Fruit fly (Drosophila melanogaster): ENCODE results near the gene Elys.

Gene Elys

DNA sequence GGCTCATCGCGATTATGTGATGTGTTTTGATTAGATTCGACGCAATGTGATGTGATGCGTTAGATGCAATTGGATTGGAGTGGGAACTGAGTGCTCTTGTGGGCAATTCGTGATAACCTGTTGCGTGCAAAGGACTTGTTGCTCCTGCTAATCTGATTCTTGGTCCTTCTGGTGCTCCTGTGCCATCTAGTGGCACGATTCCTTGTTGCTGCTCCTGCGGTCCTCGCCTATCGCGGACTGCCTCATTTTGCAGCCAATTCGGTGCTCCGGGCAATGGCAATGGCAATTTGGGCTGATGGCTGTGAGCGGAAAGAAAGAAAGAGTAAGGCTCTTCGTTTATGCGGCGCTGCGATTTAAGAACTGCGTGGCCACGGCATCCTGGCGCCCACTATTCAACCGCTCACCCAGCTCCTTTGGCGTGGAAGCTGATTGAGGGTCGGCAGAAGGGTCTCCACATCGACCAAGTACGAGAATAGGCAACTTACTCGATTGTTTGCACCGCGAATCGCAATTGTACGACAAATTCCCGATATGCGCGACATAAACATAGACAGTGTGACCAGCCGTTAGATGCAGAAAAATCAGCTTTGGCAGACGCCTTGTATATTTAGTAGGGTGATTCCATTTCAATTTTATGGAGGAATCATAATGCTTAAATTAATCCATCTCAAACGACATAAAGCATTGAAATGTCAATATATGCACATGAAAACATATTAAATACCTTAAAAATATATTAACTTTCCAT lies 41.0 kb downstream of the Elys start, which contains the start of gene Mer (continued):
- peak; percentile 74 for TF ChIP-seq CG4328 (GFP tag; optimal IDR thresholded peaks at IDR 0.05)
- peak; percentile 6 for TF ChIP-seq CG12104 (GFP tag; optimal IDR thresholded peaks at IDR 0.05)
- peak; percentile 86 for TF ChIP-seq Atf6 (GFP tag; IDR thresholded peaks at IDR 0.05)
- TF ChIP-seq CG10267 (tag; optimal IDR thresholded peaks at IDR 0.05) = peak; percentile 71
- peak; percentile 69; the same call in 1 of the 3 replicates for TF ChIP-seq CG7357 (GFP tag; IDR thresholded peaks at IDR 0.05)
- TF ChIP-seq Bdp1 (GFP tag; optimal IDR thresholded peaks at IDR 0.05) = peak; percentile 73
- TF ChIP-seq pros (GFP tag; optimal IDR thresholded peaks at IDR 0.05) = no peak
- peak; percentile 83 for TF ChIP-seq CG18619 (GFP tag; optimal IDR thresholded peaks at IDR 0.05)
- TF ChIP-seq CG16815 (GFP tag; optimal IDR thresholded peaks at IDR 0.05) = peak; percentile 66
- TF ChIP-seq CG12942 (GFP tag; optimal IDR thresholded peaks at IDR 0.05) = peak; percentile 79
- TF ChIP-seq sens-2 (GFP tag; IDR thresholded peaks at IDR 0.05) = 0 out of 2 replicates have a peak, but pooled peaks have one; percentile 58
- peak; percentile 88 for TF ChIP-seq CG13624 (GFP tag; optimal IDR thresholded peaks at IDR 0.05)
- TF ChIP-seq CG31441 (GFP tag; IDR thresholded peaks at IDR 0.05) = peak; percentile 81
- no peak for TF ChIP-seq inv (GFP tag; IDR thresholded peaks at IDR 0.05; ENCODE audit: partially characterized antibody)
- peak; percentile 81 for TF ChIP-seq org-1 (GFP tag; optimal IDR thresholded peaks at IDR 0.05)
- TF ChIP-seq CG12219 (GFP tag; optimal IDR thresholded peaks at IDR 0.05) = peak; percentile 86
- TF ChIP-seq HLH4C (GFP tag; IDR thresholded peaks at IDR 0.05; ENCODE audit: partially characterized antibody) = no peak
- TF ChIP-seq Myb (GFP tag; optimal IDR thresholded peaks at IDR 0.05) = peak; percentile 71
- TF ChIP-seq Dbx (GFP tag; IDR thresholded peaks at IDR 0.05) = peak; percentile 80; the same call in 2 of the 3 replicates
- TF ChIP-seq gt (GFP tag; IDR thresholded peaks at IDR 0.05) = no peak
- TF ChIP-seq Hr78 (GFP tag; optimal IDR thresholded peaks at IDR 0.05) = no peak
- peak; percentile 85 for TF ChIP-seq CG11504 (tag; optimal IDR thresholded peaks at IDR 0.05)
- no peak for TF ChIP-seq CG15011 (GFP tag; optimal IDR thresholded peaks at IDR 0.05)
- peak; percentile 86 for TF ChIP-seq trem (tag; optimal IDR thresholded peaks at IDR 0.05)
- TF ChIP-seq ara (GFP tag; IDR thresholded peaks at IDR 0.05) = peak; percentile 78
- peak; percentile 33; the same call in 1 of the 2 replicates for TF ChIP-seq CG8765 (GFP tag; IDR thresholded peaks at IDR 0.05)
- TF ChIP-seq Hr3 (GFP tag; optimal IDR thresholded peaks at IDR 0.05) = peak; percentile 65
- TF ChIP-seq CG6765 (GFP tag; optimal IDR thresholded peaks at IDR 0.05) = peak; percentile 78
- TF ChIP-seq CTCF (GFP tag; optimal IDR thresholded peaks at IDR 0.05) = peak; percentile 12
- TF ChIP-seq CG34224 (GFP tag; IDR thresholded peaks at IDR 0.05; ENCODE audit: partially characterized antibody) = no peak
- TF ChIP-seq disco-r (GFP tag; optimal IDR thresholded peaks at IDR 0.05) = peak; percentile 74
- TF ChIP-seq CG10321 (GFP tag; IDR thresholded peaks at IDR 0.05) = peak; percentile 30; the same call in 1 of the 2 replicates
- peak; percentile 76 for TF ChIP-seq ken (GFP tag; IDR thresholded peaks at IDR 0.05)
- TF ChIP-seq repo (GFP tag; optimal IDR thresholded peaks at IDR 0.05) = peak; percentile 76
- no peak for TF ChIP-seq CG8478 (optimal IDR thresholded peaks at IDR 0.05)
- TF ChIP-seq CG12769 (tag; optimal IDR thresholded peaks at IDR 0.05) = peak; percentile 94
- peak; percentile 77 for TF ChIP-seq D19B (GFP tag; optimal IDR thresholded peaks at IDR 0.05)
- TF ChIP-seq CG17568 (GFP tag; optimal IDR thresholded peaks at IDR 0.05) = peak; percentile 51
- peak; percentile 60 for TF ChIP-seq CG2202 (tag; optimal IDR thresholded peaks at IDR 0.05)
- peak; percentile 55; the same call in 1 of the 2 replicates for TF ChIP-seq wdn (GFP tag; IDR thresholded peaks at IDR 0.05)
- TF ChIP-seq usp (GFP tag; optimal IDR thresholded peaks at IDR 0.05) = no peak
- peak; percentile 54 for TF ChIP-seq CG8359 (GFP tag; optimal IDR thresholded peaks at IDR 0.05; ENCODE audit: borderline replicate concordance)
- TF ChIP-seq NFAT (GFP tag; IDR thresholded peaks at IDR 0.05) = peak; percentile 48
- TF ChIP-seq sd (tag; optimal IDR thresholded peaks at IDR 0.05) = no peak
- TF ChIP-seq scrt (GFP tag; optimal IDR thresholded peaks at IDR 0.05) = peak; percentile 91
- TF ChIP-seq HLH3B (GFP tag; IDR thresholded peaks at IDR 0.05) = peak; percentile 83
- peak; percentile 87 for TF ChIP-seq slbo (GFP tag; IDR thresholded peaks at IDR 0.05)
- TF ChIP-seq wor (GFP tag; IDR thresholded peaks at IDR 0.05) = peak; percentile 56; the same call in 1 of the 2 replicates
- TF ChIP-seq CG18599 (GFP tag; optimal IDR thresholded peaks at IDR 0.05) = peak; percentile 90
- peak; percentile 1 for TF ChIP-seq tup (GFP tag; optimal IDR thresholded peaks at IDR 0.05)

Data from whole organism, embryonic.